Worm (Caenorhabditis elegans) whole organism, young adult: Measurements from ENCODE around the gene ada-2.

ENCODE experiments used
- B0019.2 ChIP-seq: fragments of 200-800 bp; sonication (Bioruptor generic); conservative IDR thresholded peaks from 2 replicates; pipeline ENCODE4 v1.3.6; 2022; ENCODE audit warnings: missing genetic modification reagents, missing genetic modification characterization, missing compliant biosample characterization
- B0035.1 ChIP-seq: sonication (generic microtip); optimal IDR thresholded peaks from 2 replicates; lab custom pipeline; 2016; ENCODE audit warnings: missing genetic modification characterization, mild to moderate bottlenecking, missing compliant biosample characterization, missing genotype, missing genetic modification reagents
- B0336.3 ChIP-seq: fragments of 200-800 bp; sonication (Bioruptor generic); IDR thresholded peaks from 2 replicates; pipeline ENCODE4 v1.3.6; 2022; ENCODE audit warnings: missing genetic modification characterization, missing compliant biosample characterization
- C06A6.2 ChIP-seq: fragments of 200-800 bp; sonication (Bioruptor generic); conservative IDR thresholded peaks from 2 replicates; pipeline ENCODE4 v1.3.6; 2022; ENCODE audit warnings: missing genetic modification characterization, missing compliant biosample characterization
- F23B12.7 ChIP-seq: sonication (generic microtip); optimal IDR thresholded peaks from 2 replicates; lab custom pipeline; 2017; ENCODE audit warnings: missing genetic modification characterization, mild to moderate bottlenecking, missing compliant biosample characterization, antibody characterized with exemption, moderate library complexity; ENCODE audit not compliant: insufficient read depth
- F39B2.1 ChIP-seq: fragments of 200-800 bp; sonication (Bioruptor generic); IDR thresholded peaks from 2 replicates; pipeline ENCODE4 v1.3.6; 2022; ENCODE audit warnings: missing genetic modification reagents, missing genetic modification characterization, missing compliant biosample characterization
- T26A5.8 ChIP-seq: sonication (generic microtip); optimal IDR thresholded peaks from 2 replicates; lab custom pipeline; 2016; ENCODE audit warnings: missing genetic modification characterization, missing compliant biosample characterization
- Y53F4B.3 ChIP-seq: fragments of 200-800 bp; sonication (Bioruptor generic); IDR thresholded peaks from 2 replicates; pipeline ENCODE4 v1.3.6; 2022; ENCODE audit warnings: missing genetic modification reagents, missing genetic modification characterization, missing compliant biosample characterization
- Y56A3A.18 ChIP-seq: fragments of 200-800 bp; sonication (Bioruptor generic); IDR thresholded peaks from 2 replicates; pipeline ENCODE4 v1.3.6; 2022; ENCODE audit warnings: missing genetic modification reagents, missing genetic modification characterization, missing compliant biosample characterization
- Y95B8A.8 ChIP-seq: fragments of 200-800 bp; sonication (Bioruptor generic); IDR thresholded peaks from 2 replicates; pipeline ENCODE4 v1.3.6; 2022; ENCODE audit warnings: missing genetic modification reagents, missing genetic modification characterization, missing compliant biosample characterization
- attf-3 ChIP-seq: fragments of 200-800 bp; sonication (Bioruptor generic); conservative IDR thresholded peaks from 2 replicates; pipeline ENCODE4 v1.3.6; 2022; ENCODE audit warnings: missing genetic modification reagents, missing genetic modification characterization, missing compliant biosample characterization
- attf-5 ChIP-seq: fragments of 200-800 bp; sonication (Bioruptor generic); optimal IDR thresholded peaks from 2 replicates; lab custom pipeline; 2018; ENCODE audit warnings: mild to moderate bottlenecking, missing genetic modification characterization, missing compliant biosample characterization
- ccch-3 ChIP-seq: fragments of 200-800 bp; sonication (Bioruptor generic); optimal IDR thresholded peaks from 2 replicates; lab custom pipeline; 2018; ENCODE audit warnings: mild to moderate bottlenecking, missing genetic modification characterization, missing compliant biosample characterization
- cebp-1 ChIP-seq, 2 experiments: fragments of 200-800 bp in 1 of 2; sonication (Bioruptor generic) in 1 of 2; sonication (generic microtip) in 1 of 2; IDR thresholded peaks in 1 of 2; optimal IDR thresholded peaks in 1 of 2; 2 replicates each; pipeline versions ENCODE4 v1.3.6 to Lab custom; 2017 to 2022; ENCODE audit warnings: missing compliant biosample characterization in 2 of 2, missing genetic modification characterization in 2 of 2, mild to moderate bottlenecking in 1 of 2, missing genetic modification reagents in 1 of 2, moderate library complexity in 1 of 2
- ceh-27 ChIP-seq: fragments of 200-800 bp; sonication (Bioruptor generic); optimal IDR thresholded peaks from 2 replicates; lab custom pipeline; 2018; ENCODE audit warnings: mild to moderate bottlenecking, missing genetic modification characterization, moderate library complexity, missing compliant biosample characterization
- ceh-58 ChIP-seq: fragments of 200-800 bp; sonication (Bioruptor generic); IDR thresholded peaks from 2 replicates; pipeline ENCODE4 v1.3.6; 2022; ENCODE audit warnings: missing genetic modification characterization, missing compliant biosample characterization
- ceh-79 ChIP-seq: sonication (generic microtip); optimal IDR thresholded peaks from 2 replicates; lab custom pipeline; 2017; ENCODE audit warnings: mild to moderate bottlenecking, missing genetic modification characterization, missing compliant biosample characterization
- dpff-1 ChIP-seq: sonication (generic microtip); optimal IDR thresholded peaks from 2 replicates; lab custom pipeline; 2017; ENCODE audit warnings: mild to moderate bottlenecking, missing genetic modification characterization, missing compliant biosample characterization
- ekl-4 ChIP-seq: fragments of 200-800 bp; sonication (Bioruptor generic); IDR thresholded peaks from 2 replicates; pipeline ENCODE4 v1.3.6; 2022; ENCODE audit warnings: missing genetic modification reagents, missing genetic modification characterization, missing compliant biosample characterization
- him-1 ChIP-seq: sonication (generic microtip); optimal IDR thresholded peaks from 2 replicates; lab custom pipeline; 2016; ENCODE audit warnings: missing genotype, missing genetic modification reagents, missing genetic modification characterization, missing compliant biosample characterization
- hrde-1 ChIP-seq: sonication (generic microtip); optimal IDR thresholded peaks from 2 replicates; lab custom pipeline; 2016; ENCODE audit warnings: missing genetic modification characterization, mild to moderate bottlenecking, missing compliant biosample characterization, moderate library complexity, missing genotype, missing genetic modification reagents, borderline replicate concordance
- lag-1 ChIP-seq: fragments of 200-800 bp; sonication (Bioruptor generic); IDR thresholded peaks from 2 replicates; pipeline ENCODE4 v1.3.6; 2022; ENCODE audit warnings: missing genetic modification reagents, missing genetic modification characterization, missing compliant biosample characterization
- let-526 ChIP-seq: fragments of 200-800 bp; sonication (Bioruptor generic); IDR thresholded peaks from 2 replicates; pipeline ENCODE4 v1.3.6; 2022; ENCODE audit warnings: missing genetic modification reagents, missing genetic modification characterization, missing compliant biosample characterization
- lin-26 ChIP-seq: fragments of 200-800 bp; sonication (Bioruptor generic); IDR thresholded peaks from 2 replicates; pipeline ENCODE4 v1.3.6; 2022; ENCODE audit warnings: missing genetic modification reagents, missing genetic modification characterization, missing compliant biosample characterization
- lin-40 ChIP-seq: sonication (generic microtip); optimal IDR thresholded peaks from 2 replicates; lab custom pipeline; 2016; ENCODE audit warnings: missing genetic modification characterization, mild to moderate bottlenecking, missing compliant biosample characterization, missing genotype, missing genetic modification reagents
- madf-10 ChIP-seq: sonication (generic microtip); optimal IDR thresholded peaks from 2 replicates; lab custom pipeline; 2016; ENCODE audit warnings: mild to moderate bottlenecking, missing genetic modification characterization, missing compliant biosample characterization
- mel-28 ChIP-seq: sonication (generic microtip); optimal IDR thresholded peaks from 2 replicates; lab custom pipeline; 2016; ENCODE audit warnings: borderline replicate concordance, mild to moderate bottlenecking, missing genetic modification characterization, missing compliant biosample characterization
- mxl-1 ChIP-seq: sonication (generic microtip); optimal IDR thresholded peaks from 2 replicates; lab custom pipeline; 2016; ENCODE audit warnings: missing genetic modification characterization, missing compliant biosample characterization
- nhr-120 ChIP-seq: fragments of 200-800 bp; sonication (Bioruptor generic); IDR thresholded peaks from 2 replicates; pipeline ENCODE4 v1.3.6; 2022; ENCODE audit warnings: missing genetic modification characterization, missing compliant biosample characterization
- nhr-27 ChIP-seq: fragments of 200-800 bp; sonication (Bioruptor generic); optimal IDR thresholded peaks from 2 replicates; lab custom pipeline; 2018; ENCODE audit warnings: mild to moderate bottlenecking, missing genetic modification characterization, moderate library complexity, missing compliant biosample characterization
- nhr-80 ChIP-seq: sonication (generic microtip); optimal IDR thresholded peaks from 2 replicates; lab custom pipeline; 2016; ENCODE audit warnings: missing genetic modification characterization, missing compliant biosample characterization
- pbrm-1 ChIP-seq: fragments of 200-800 bp; sonication (Bioruptor generic); IDR thresholded peaks from 2 replicates; pipeline ENCODE4 v1.3.6; 2022; ENCODE audit warnings: missing genetic modification reagents, missing genetic modification characterization, missing compliant biosample characterization
- rec-8 ChIP-seq, 2 experiments: sonication (generic microtip); optimal IDR thresholded peaks; 2 replicates each; lab custom pipeline; 2016; ENCODE audit warnings: mild to moderate bottlenecking in 2 of 2, missing genetic modification characterization in 2 of 2, missing genetic modification reagents in 2 of 2, missing genotype in 2 of 2, missing biosample characterization in 1 of 2, missing compliant biosample characterization in 1 of 2, moderate library complexity in 1 of 2
- repo-1 ChIP-seq: sonication (generic microtip); optimal IDR thresholded peaks from 2 replicates; lab custom pipeline; 2017; ENCODE audit warnings: mild to moderate bottlenecking, missing genetic modification characterization, missing compliant biosample characterization
- sdz-38 ChIP-seq: sonication (generic microtip); optimal IDR thresholded peaks from 2 replicates; lab custom pipeline; 2016; ENCODE audit warnings: missing genotype, missing genetic modification characterization, missing compliant biosample characterization
- sptf-2 ChIP-seq: fragments of 200-800 bp; sonication (Bioruptor generic); optimal IDR thresholded peaks from 2 replicates; lab custom pipeline; 2018; ENCODE audit warnings: mild to moderate bottlenecking, missing genetic modification characterization, missing compliant biosample characterization
- tbp1 ChIP-seq: fragments of 200-800 bp; sonication (Bioruptor generic); optimal IDR thresholded peaks from 2 replicates; lab custom pipeline; 2018; ENCODE audit warnings: mild to moderate bottlenecking, missing genetic modification characterization, missing compliant biosample characterization
- ztf-28 ChIP-seq: fragments of 200-800 bp; sonication (Bioruptor generic); IDR thresholded peaks from 2 replicates; pipeline ENCODE4 v1.3.6; 2022; ENCODE audit warnings: missing genetic modification reagents, missing genetic modification characterization, missing compliant biosample characterization

ada-2 gene

ce11 chrII:7208184-7208583 is 43.9 kb upstream of the ada-2 start, which contains the start of gene dhs-7:
dhs-7 (minus strand) TSS chrII:7208460.
- TF ChIP-seq sdz-38 (tag; lab: Kevin White, UChicago) (no peak), nhr-80 (tag; lab: Kevin White, UChicago) (peak; percentile 25)

- TF ChIP-seq lin-26 (no peak), ccch-3 (GFP tag; lab: Kevin White, UChicago) (no peak)
These were observed 41.9 kb upstream of the ada-2 start, which contains the start of gene E04F6.15 for ce11 chrII:7210187-7210586. E04F6.15 (minus strand) TSS chrII:7210287.

- no peak for TF ChIP-seq tbp1 (GFP tag; lab: Kevin White, UChicago)
- TF ChIP-seq dpff-1 = no peak
- no peak for TF ChIP-seq lin-26
- no peak for TF ChIP-seq B0019.2
- no peak for TF ChIP-seq sptf-2 (GFP tag; lab: Kevin White, UChicago)
These were observed 40.8 kb upstream of the ada-2 start, which contains the start of gene E04F6.8 for ce11 chrII:7211280-7211679. E04F6.8 (minus strand) TSS chrII:7211380.

- TF ChIP-seq ztf-28 = no peak
- no peak for TF ChIP-seq nhr-120 (GFP tag; lab: Robert Waterston, UW)
- no peak for TF ChIP-seq Y56A3A.18
- no peak for TF ChIP-seq B0336.3 (GFP tag; lab: Robert Waterston, UW)
- no peak for TF ChIP-seq C06A6.2 (GFP tag; lab: Robert Waterston, UW)
- TF ChIP-seq F23B12.7 (tag; lab: Kevin White, UChicago) = no peak
- TF ChIP-seq attf-3 (GFP tag; lab: Robert Waterston, UW) = no peak
- no peak for TF ChIP-seq ceh-27 (GFP tag; lab: Kevin White, UChicago)
- no peak for TF ChIP-seq nhr-27 (tag; lab: Kevin White, UChicago)
- TF ChIP-seq cebp-1 (GFP tag; IDR thresholded peaks at IDR 0.05; lab: Robert Waterston, UW) = no peak
- no peak for TF ChIP-seq cebp-1 (tag; optimal IDR thresholded peaks at IDR 0.05; lab: Kevin White, UChicago)
- TF ChIP-seq lag-1 (GFP tag; lab: Robert Waterston, UW) = no peak
- TF ChIP-seq ekl-4 (GFP tag; lab: Robert Waterston, UW) = no peak
- TF ChIP-seq F39B2.1 (GFP tag; lab: Robert Waterston, UW) = no peak
These were observed 40.0 kb upstream of the ada-2 start, which contains the start of gene E04F6.9 for ce11 chrII:7212059-7212458. E04F6.9 (minus strand) TSS chrII:7212159.

- TF ChIP-seq B0019.2 (no peak), ceh-27 (GFP tag; lab: Kevin White, UChicago) (no peak), Y95B8A.8 (GFP tag; lab: Robert Waterston, UW) (no peak), repo-1 (tag; lab: Kevin White, UChicago) (no peak), ceh-79 (tag; lab: Kevin White, UChicago) (no peak), let-526 (GFP tag; lab: Robert Waterston, UW) (no peak), mxl-1 (tag; lab: Kevin White, UChicago) (no peak), Y53F4B.3 (GFP tag; lab: Robert Waterston, UW) (no peak), pbrm-1 (no peak), madf-10 (tag; lab: Kevin White, UChicago) (no peak), ceh-58 (GFP tag; lab: Robert Waterston, UW) (no peak), lin-40 (tag; lab: Kevin White, UChicago) (no peak), B0035.1 (tag; lab: Kevin White, UChicago) (no peak), him-1 (no peak), mel-28 (tag; lab: Kevin White, UChicago) (no peak), hrde-1 (no peak), attf-5 (GFP tag; lab: Kevin White, UChicago) (no peak), T26A5.8 (tag; lab: Kevin White, UChicago) (no peak), rec-8 (tag; optimal IDR thresholded peaks at IDR 0.05; lab: Kevin White, UChicago) (no peak)
These were observed 35.0 kb upstream of the ada-2 start, which contains the start of gene E04F6.10 for ce11 chrII:7217047-7217446. E04F6.10 (minus strand) TSS chrII:7217147.
